Worm (Caenorhabditis elegans) whole organism, late embryonic: ENCODE data around the gene srj-55.

Experiments
- ceh-14 ChIP-seq: sonication (generic microtip); optimal IDR thresholded peaks from 2 replicates; lab custom pipeline; 2016; ENCODE audit warnings: missing genotype, missing genetic modification characterization, missing compliant biosample characterization
- ets-4 ChIP-seq: sonication (generic microtip); optimal IDR thresholded peaks from 2 replicates; lab custom pipeline; 2016; ENCODE audit warnings: missing genetic modification characterization, missing compliant biosample characterization
- gmeb-2 ChIP-seq: sonication (generic microtip); optimal IDR thresholded peaks from 2 replicates; lab custom pipeline; 2016; ENCODE audit warnings: missing genetic modification characterization, inconsistent platforms, missing compliant biosample characterization
- mec-3 ChIP-seq: sonication (generic microtip); optimal IDR thresholded peaks from 2 replicates; lab custom pipeline; 2016; ENCODE audit warnings: borderline replicate concordance, missing genetic modification characterization, missing compliant biosample characterization
- nhr-11 ChIP-seq: fragments of 150-350 bp; optimal IDR thresholded peaks from 2 replicates; lab custom pipeline; 2014; ENCODE audit warnings: missing biosample characterization, missing genetic modification characterization
- nhr-232 ChIP-seq: sonication (generic microtip); optimal IDR thresholded peaks from 2 replicates; lab custom pipeline; 2016; ENCODE audit warnings: missing genetic modification characterization, missing compliant biosample characterization
- pqm-1 ChIP-seq: sonication (generic microtip); optimal IDR thresholded peaks from 2 replicates; lab custom pipeline; 2016; ENCODE audit warnings: missing genetic modification characterization, missing compliant biosample characterization
- rnt-1 ChIP-seq: sonication (generic microtip); optimal IDR thresholded peaks from 2 replicates; lab custom pipeline; 2016; ENCODE audit warnings: missing genetic modification characterization, missing compliant biosample characterization
- sdc-2 ChIP-seq: sonication (generic microtip); optimal IDR thresholded peaks from 2 replicates; lab custom pipeline; 2016; ENCODE audit warnings: missing genotype, missing genetic modification characterization, missing compliant biosample characterization
- tbx-7 ChIP-seq: sonication (generic microtip); optimal IDR thresholded peaks from 2 replicates; lab custom pipeline; 2016; ENCODE audit warnings: missing genotype, missing genetic modification characterization, missing compliant biosample characterization
- unc-3 ChIP-seq, 2 experiments: fragments of 200-800 bp in 1 of 2; sonication (Bioruptor generic) in 1 of 2; sonication (generic microtip) in 1 of 2; conservative IDR thresholded peaks in 1 of 2; optimal IDR thresholded peaks in 1 of 2; 2 replicates each; pipeline versions ENCODE4 v1.3.6 to Lab custom; 2016 to 2022; ENCODE audit warnings: missing compliant biosample characterization in 2 of 2, missing genetic modification characterization in 2 of 2, missing genetic modification reagents in 1 of 2
- zip-5 ChIP-seq: sonication (generic microtip); optimal IDR thresholded peaks from 2 replicates; lab custom pipeline; 2016; ENCODE audit warnings: missing genetic modification characterization, missing compliant biosample characterization

ce11 chrV:2879801-2880200 is 22.1 kb upstream of the srj-55 start, which contains the start of gene str-39:
- TF ChIP-seq ceh-14 (tag; lab: Kevin White, UChicago) = no peak
- no peak for TF ChIP-seq sdc-2
- no peak for TF ChIP-seq gmeb-2 (tag; lab: Kevin White, UChicago)
- TF ChIP-seq pqm-1 = no peak
- no peak for TF ChIP-seq nhr-11 (tag; lab: Kevin White, UChicago)
- TF ChIP-seq zip-5 = no peak
- TF ChIP-seq rnt-1 (tag; lab: Kevin White, UChicago) = no peak
- TF ChIP-seq mec-3 (tag; lab: Kevin White, UChicago) = no peak
- no peak for TF ChIP-seq tbx-7
- no peak for TF ChIP-seq ets-4 (tag; lab: Kevin White, UChicago)
- no peak for TF ChIP-seq unc-3 (GFP tag; conservative IDR thresholded peaks at IDR 0.05; lab: Robert Waterston, UW)
- TF ChIP-seq unc-3 (tag; optimal IDR thresholded peaks at IDR 0.05; lab: Kevin White, UChicago) = no peak
- no peak for TF ChIP-seq nhr-232
